Worm (Caenorhabditis elegans): ENCODE results near the gene ZC8.6.
A peak's percentile ranks its signal among the peaks of the same experiment; 100 is the strongest.

The ZC8.6 gene

ce11 chrX:4969228-4969627 is 28.2 kb downstream of the ZC8.6 start, which contains the start of gene M03F4.6 (continued):
- TF ChIP-seq F55B11.4 (tag; optimal IDR thresholded peaks at IDR 0.05; ENCODE audit: borderline replicate concordance, insufficient read depth): no peak
- no peak for TF ChIP-seq aptf-2 (GFP tag; conservative IDR thresholded peaks at IDR 0.05)
- TF ChIP-seq hlh-12 (tag; optimal IDR thresholded peaks at IDR 0.05): no peak
- TF ChIP-seq F57C9.4 (tag; optimal IDR thresholded peaks at IDR 0.05): no peak
- TF ChIP-seq B0336.3 (GFP tag; IDR thresholded peaks at IDR 0.05): peak; percentile 76
- no peak for TF ChIP-seq hrde-1 (tag; optimal IDR thresholded peaks at IDR 0.05; ENCODE audit: borderline replicate concordance)
- TF ChIP-seq nfyb-1 (GFP tag; IDR thresholded peaks at IDR 0.05): peak; percentile 47; the same call in 1 of the 2 replicates
- TF ChIP-seq somi-1 (GFP tag; optimal IDR thresholded peaks at IDR 0.05): no peak
- no peak for TF ChIP-seq hlh-26 (GFP tag; conservative IDR thresholded peaks at IDR 0.05)
- TF ChIP-seq athp-1 (tag; optimal IDR thresholded peaks at IDR 0.05): peak; percentile 39
- peak; percentile 80; the same call in 1 of the 2 replicates for TF ChIP-seq madf-3 (GFP tag; IDR thresholded peaks at IDR 0.05)
- TF ChIP-seq pha-4 (tag; optimal IDR thresholded peaks at IDR 0.05): no peak
- no peak for TF ChIP-seq snpc-1.3 (tag; optimal IDR thresholded peaks at IDR 0.05; ENCODE audit: insufficient read depth)
- no peak for TF ChIP-seq attf-3 (GFP tag; conservative IDR thresholded peaks at IDR 0.05)
- TF ChIP-seq Y67H2A.10 (GFP tag; conservative IDR thresholded peaks at IDR 0.05): no peak
- TF ChIP-seq lin-54 (GFP tag; optimal IDR thresholded peaks at IDR 0.05): peak; percentile 9
- TF ChIP-seq T26A5.8 (tag; optimal IDR thresholded peaks at IDR 0.05): no peak
- no peak; the same call in 1 of the 2 replicates for TF ChIP-seq C06A6.2 (GFP tag; conservative IDR thresholded peaks at IDR 0.05)
- no peak for TF ChIP-seq akir-1 (GFP tag; optimal IDR thresholded peaks at IDR 0.05)
- TF ChIP-seq K11D2.4 (GFP tag; IDR thresholded peaks at IDR 0.05): peak; percentile 53
- peak; percentile 49 for TF ChIP-seq chd-7 (tag; optimal IDR thresholded peaks at IDR 0.05)
- TF ChIP-seq mcd-1 (GFP tag; IDR thresholded peaks at IDR 0.05): no peak
- TF ChIP-seq mel-28 (tag; optimal IDR thresholded peaks at IDR 0.05; ENCODE audit: borderline replicate concordance): no peak
- no peak for TF ChIP-seq snpc-3.4 (tag; optimal IDR thresholded peaks at IDR 0.05)
- TF ChIP-seq lin-40 (tag; optimal IDR thresholded peaks at IDR 0.05): no peak
- TF ChIP-seq atf-7 (tag; optimal IDR thresholded peaks at IDR 0.05): peak; percentile 61
- TF ChIP-seq ztf-3 (GFP tag; optimal IDR thresholded peaks at IDR 0.05): peak; percentile 47
- TF ChIP-seq nhr-90 (tag; optimal IDR thresholded peaks at IDR 0.05): peak; percentile 3
- no peak for TF ChIP-seq egrh-3 (GFP tag; IDR thresholded peaks at IDR 0.05)
- TF ChIP-seq unc-62 (GFP tag; optimal IDR thresholded peaks at IDR 0.05): no peak
- TF ChIP-seq mxl-1 (tag; optimal IDR thresholded peaks at IDR 0.05): no peak
- no peak for TF ChIP-seq rec-8 (tag; optimal IDR thresholded peaks at IDR 0.05)
- TF ChIP-seq ceh-58 (GFP tag; IDR thresholded peaks at IDR 0.05): no peak
- 0 out of 2 replicates have a peak, but pooled peaks have one; percentile 61 for TF ChIP-seq nhr-120 (GFP tag; IDR thresholded peaks at IDR 0.05)
- TF ChIP-seq ztf-6 (GFP tag; IDR thresholded peaks at IDR 0.05): no peak
- TF ChIP-seq aptf-3 (GFP tag; IDR thresholded peaks at IDR 0.05): 0 out of 2 replicates have a peak, but pooled peaks have one; percentile 28
- no peak for TF ChIP-seq ceh-100 (GFP tag; IDR thresholded peaks at IDR 0.05)
- no peak for TF ChIP-seq B0019.2 (GFP tag; conservative IDR thresholded peaks at IDR 0.05)
- no peak for TF ChIP-seq sea-2 (GFP tag; IDR thresholded peaks at IDR 0.05)
- no peak for TF ChIP-seq C17E4.6 (GFP tag; IDR thresholded peaks at IDR 0.05)
- no peak for TF ChIP-seq F23B12.7 (tag; optimal IDR thresholded peaks at IDR 0.05; ENCODE audit: insufficient read depth)
- TF ChIP-seq sptf-2 (GFP tag; optimal IDR thresholded peaks at IDR 0.05): no peak
- no peak for TF ChIP-seq xnd-1 (tag; optimal IDR thresholded peaks at IDR 0.05)
- no peak for TF ChIP-seq Y53F4B.3 (GFP tag; IDR thresholded peaks at IDR 0.05)
- TF ChIP-seq nfya-1 (tag; optimal IDR thresholded peaks at IDR 0.05; ENCODE audit: borderline replicate concordance, insufficient read depth): no peak
- no peak for TF ChIP-seq egl-18 (GFP tag; IDR thresholded peaks at IDR 0.05)
- TF ChIP-seq hsf-1 (GFP tag; IDR thresholded peaks at IDR 0.05): no peak
- TF ChIP-seq sdz-38 (tag; optimal IDR thresholded peaks at IDR 0.05): no peak
- TF ChIP-seq dox-1 (GFP tag; IDR thresholded peaks at IDR 0.05): peak; percentile 42; the same call in 1 of the 2 replicates

All from whole organism, young adult.